Worm (Caenorhabditis elegans) whole organism, late embryonic: Measurements from ENCODE around the gene cst-1.

Experiments
- K02D7.2 ChIP-seq: sonication (generic microtip); optimal IDR thresholded peaks from 2 replicates; lab custom pipeline; 2017; ENCODE audit warnings: mild to moderate bottlenecking, missing genetic modification characterization, missing compliant biosample characterization
- ceh-19 ChIP-seq: fragments of 200-800 bp; sonication (Bioruptor generic); optimal IDR thresholded peaks from 2 replicates; lab custom pipeline; 2018; ENCODE audit warnings: mild to moderate bottlenecking, missing genetic modification characterization, missing compliant biosample characterization
- dmd-4 ChIP-seq: sonication (generic microtip); optimal IDR thresholded peaks from 2 replicates; lab custom pipeline; 2016; ENCODE audit warnings: borderline replicate concordance, missing genetic modification characterization, missing compliant biosample characterization
- hlh-6 ChIP-seq: sonication (generic microtip); optimal IDR thresholded peaks from 2 replicates; lab custom pipeline; 2016; ENCODE audit warnings: missing genotype, missing genetic modification characterization, missing compliant biosample characterization
- mec-3 ChIP-seq: sonication (generic microtip); optimal IDR thresholded peaks from 2 replicates; lab custom pipeline; 2016; ENCODE audit warnings: borderline replicate concordance, missing genetic modification characterization, missing compliant biosample characterization
- pat-9 ChIP-seq: fragments of 200-800 bp; sonication (Bioruptor generic); optimal IDR thresholded peaks from 2 replicates; lab custom pipeline; 2018; ENCODE audit warnings: mild to moderate bottlenecking, missing genetic modification characterization, moderate library complexity, missing compliant biosample characterization
- pha-4 ChIP-seq: fragments of 150-350 bp; optimal IDR thresholded peaks from 2 replicates; lab custom pipeline; 2018; ENCODE audit warnings: missing biosample characterization, missing genetic modification reagents, missing genetic modification characterization
- pqm-1 ChIP-seq: sonication (generic microtip); optimal IDR thresholded peaks from 2 replicates; lab custom pipeline; 2016; ENCODE audit warnings: missing genetic modification characterization, missing compliant biosample characterization

DNA sequence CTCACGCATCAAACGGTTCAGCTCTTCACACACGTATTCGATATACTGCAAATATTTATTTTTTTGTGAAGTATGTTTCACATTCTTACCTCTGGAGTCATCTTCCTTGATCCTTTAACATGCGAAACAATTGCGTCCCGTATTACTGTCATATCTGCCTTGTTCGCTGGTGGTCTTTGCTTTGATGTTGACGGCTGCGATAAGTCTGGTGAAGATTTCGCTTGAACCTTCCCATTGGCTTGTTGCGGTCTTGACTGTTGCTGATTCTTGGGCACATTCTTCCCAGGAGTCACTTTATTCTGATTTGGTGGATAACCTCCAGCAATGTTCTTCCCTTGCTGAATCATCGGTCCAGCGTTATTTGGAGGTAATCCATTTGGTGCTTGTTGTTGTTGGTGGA is 36.2 kb upstream of the cst-1 start:
- TF ChIP-seq hlh-6 (tag; lab: Kevin White, UChicago), result no peak
- TF ChIP-seq mec-3 (tag; lab: Kevin White, UChicago), result no peak
- TF ChIP-seq dmd-4 (tag; lab: Kevin White, UChicago), result no peak
- TF ChIP-seq K02D7.2, result no peak
- no peak for TF ChIP-seq pha-4
- no peak for TF ChIP-seq ceh-19 (GFP tag; lab: Kevin White, UChicago)
- no peak for TF ChIP-seq pat-9 (tag; lab: Kevin White, UChicago)
- TF ChIP-seq pqm-1, result no peak
